Worm (Caenorhabditis elegans): ENCODE results near the gene vamp-7.

The vamp-7 gene

DNA sequence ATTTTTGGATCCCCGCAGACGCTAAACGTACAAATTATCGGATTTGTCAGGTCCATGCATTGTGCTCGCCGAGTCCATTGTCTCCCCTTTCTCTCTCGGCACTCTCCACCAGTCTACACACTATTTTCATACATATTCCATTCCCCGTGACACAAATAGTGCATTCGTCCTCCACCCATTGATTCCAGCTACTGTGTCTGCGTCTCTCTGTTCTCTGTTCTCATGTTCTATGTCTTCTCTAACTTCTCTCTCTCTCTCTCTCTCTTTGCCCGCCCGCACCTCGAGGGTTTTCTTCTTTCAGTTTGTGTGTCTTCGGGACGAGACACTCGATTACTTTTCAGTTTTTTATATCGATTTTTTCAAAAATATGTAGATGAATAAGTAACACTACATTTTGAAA lies 8.2 kb upstream of the vamp-7 start (continued):
- peak; percentile 80 for TF ChIP-seq mab-5 (tag; optimal IDR thresholded peaks at IDR 0.05)
- TF ChIP-seq lin-13 (GFP tag; optimal IDR thresholded peaks at IDR 0.05): peak; percentile 80
- TF ChIP-seq snpc-4 (tag; optimal IDR thresholded peaks at IDR 0.05): peak; percentile 51
- no peak for TF ChIP-seq nhr-11 (tag; optimal IDR thresholded peaks at IDR 0.05)
- no peak for TF ChIP-seq nhr-10 (tag; optimal IDR thresholded peaks at IDR 0.05)
- no peak for TF ChIP-seq Y55F3AM.14 (GFP tag; optimal IDR thresholded peaks at IDR 0.05)
- TF ChIP-seq unc-39 (tag; optimal IDR thresholded peaks at IDR 0.05): no peak
- TF ChIP-seq alr-1 (tag; optimal IDR thresholded peaks at IDR 0.05): no peak
- TF ChIP-seq ceh-82 (tag; optimal IDR thresholded peaks at IDR 0.05): no peak
- no peak for TF ChIP-seq nhr-12 (tag; optimal IDR thresholded peaks at IDR 0.05)
- peak; percentile 64 to 85 for TF ChIP-seq mdl-1 (tag; optimal IDR thresholded peaks at IDR 0.05)
- TF ChIP-seq sma-3 (GFP tag; optimal IDR thresholded peaks at IDR 0.05): peak; percentile 78
- TF ChIP-seq mbf-1 (tag; optimal IDR thresholded peaks at IDR 0.05): no peak
- TF ChIP-seq ceh-16 (tag; optimal IDR thresholded peaks at IDR 0.05): no peak
- no peak for TF ChIP-seq nhr-23 (tag; optimal IDR thresholded peaks at IDR 0.05)
- no peak for TF ChIP-seq nhr-237 (tag; optimal IDR thresholded peaks at IDR 0.05)
- TF ChIP-seq ztf-11 (tag; optimal IDR thresholded peaks at IDR 0.05): no peak
- TF ChIP-seq nhr-77 (tag; optimal IDR thresholded peaks at IDR 0.05): no peak
- TF ChIP-seq nhr-6 (tag; optimal IDR thresholded peaks at IDR 0.05): peak; percentile 45

DNA sequence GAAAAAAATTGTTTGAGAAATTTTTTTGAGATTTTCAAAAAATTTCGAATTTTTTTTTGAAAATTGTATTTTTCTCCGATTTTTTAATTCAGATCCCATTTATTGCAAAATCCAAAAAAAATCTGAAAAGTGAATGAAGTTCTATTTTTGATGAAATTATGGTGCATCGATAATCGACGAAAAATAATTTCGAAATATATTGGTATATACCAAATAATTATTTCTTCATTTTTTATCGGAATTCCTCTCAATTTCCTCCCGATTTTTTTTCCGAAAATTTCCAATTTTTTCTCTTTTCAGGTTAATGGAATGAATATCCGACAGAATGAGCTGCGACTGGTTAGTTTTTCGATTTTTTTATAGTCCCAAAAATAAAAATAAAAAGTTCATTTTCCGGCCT lies 7.0 kb upstream of the vamp-7 start, which contains the start of gene epg-9:
Gene epg-9, plus strand, starts transcription at position 301 of the 400 bp plus-strand sequence.
- no peak for TF ChIP-seq nhr-23 (tag; optimal IDR thresholded peaks at IDR 0.05)
- no peak for TF ChIP-seq zag-1 (tag; optimal IDR thresholded peaks at IDR 0.05)
- TF ChIP-seq F13H6.1 (tag; optimal IDR thresholded peaks at IDR 0.05): no peak
- TF ChIP-seq ztf-1 (GFP tag; conservative IDR thresholded peaks at IDR 0.05): no peak
- no peak for TF ChIP-seq unc-62 (GFP tag; optimal IDR thresholded peaks at IDR 0.05)
- TF ChIP-seq aly-2 (tag; optimal IDR thresholded peaks at IDR 0.05): no peak
- no peak for TF ChIP-seq skn-1 (tag; optimal IDR thresholded peaks at IDR 0.05)
- TF ChIP-seq nhr-21 (tag; optimal IDR thresholded peaks at IDR 0.05): no peak
- no peak for TF ChIP-seq sma-9 (GFP tag; optimal IDR thresholded peaks at IDR 0.05)
- no peak for TF ChIP-seq sma-9 (tag; optimal IDR thresholded peaks at IDR 0.05)
- TF ChIP-seq egl-27 (tag; optimal IDR thresholded peaks at IDR 0.05): no peak
- TF ChIP-seq lsy-2 (tag; optimal IDR thresholded peaks at IDR 0.05): no peak
- no peak for TF ChIP-seq sem-4 (tag; optimal IDR thresholded peaks at IDR 0.05)
- TF ChIP-seq ceh-16 (tag; optimal IDR thresholded peaks at IDR 0.05): no peak
- TF ChIP-seq elt-1 (tag; optimal IDR thresholded peaks at IDR 0.05): no peak
- no peak for TF ChIP-seq peb-1 (tag; optimal IDR thresholded peaks at IDR 0.05)
- TF ChIP-seq unc-39 (tag; optimal IDR thresholded peaks at IDR 0.05): no peak
- TF ChIP-seq mdl-1 (tag; optimal IDR thresholded peaks at IDR 0.05): no peak
- TF ChIP-seq ztf-4 (tag; optimal IDR thresholded peaks at IDR 0.05): no peak

DNA sequence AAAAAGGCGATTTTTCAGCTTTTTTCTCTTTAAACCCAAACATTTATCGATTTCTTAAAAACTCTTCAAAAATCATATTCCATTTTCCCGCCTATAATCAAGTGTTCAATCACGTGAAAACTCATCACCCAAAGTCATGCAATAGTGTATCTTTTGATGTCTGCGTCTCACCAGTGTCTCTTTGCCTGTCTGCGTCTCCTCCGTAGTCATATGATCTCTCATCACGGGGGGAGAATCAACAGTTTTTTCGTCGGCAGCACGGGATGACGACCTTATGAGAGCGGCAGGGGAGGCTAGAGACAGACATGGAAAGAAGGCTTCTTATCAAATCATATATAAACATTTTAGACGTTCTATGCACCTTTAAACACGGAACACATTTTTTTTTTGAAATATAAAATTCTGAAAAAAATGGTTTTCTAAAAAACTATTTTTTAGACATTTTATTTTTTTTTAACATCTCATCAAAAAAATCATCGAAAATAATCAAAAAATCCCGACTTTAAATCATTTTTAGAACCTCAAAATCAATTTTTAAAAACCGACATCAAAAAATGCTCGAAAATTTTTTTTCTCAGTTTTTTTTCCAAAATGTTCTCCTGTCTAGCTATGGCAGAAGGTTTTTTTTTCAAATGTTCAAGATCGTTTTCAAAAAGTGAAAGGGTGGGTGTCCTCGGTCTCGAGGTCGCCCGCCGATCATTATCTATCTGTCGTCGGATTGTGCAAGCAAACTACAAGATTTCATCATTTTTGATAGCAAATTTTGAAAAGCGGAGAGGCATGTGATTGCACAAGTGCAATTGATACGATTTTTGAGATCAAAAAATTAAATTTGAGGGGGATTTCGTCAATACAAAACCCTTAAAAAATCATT lies 5.6 kb upstream of the vamp-7 start:
- TF ChIP-seq ceh-82 (tag; optimal IDR thresholded peaks at IDR 0.05) (peak; percentile 29), nhr-237 (tag; optimal IDR thresholded peaks at IDR 0.05) (no peak), skn-1 (tag; optimal IDR thresholded peaks at IDR 0.05) (peak; percentile 62), unc-55 (GFP tag; optimal IDR thresholded peaks at IDR 0.05) (peak; percentile 79), sma-9 (GFP tag; optimal IDR thresholded peaks at IDR 0.05) (peak; percentile 99), sma-9 (tag; optimal IDR thresholded peaks at IDR 0.05) (no peak), ZK546.5 (tag; optimal IDR thresholded peaks at IDR 0.05) (no peak), sem-4 (tag; optimal IDR thresholded peaks at IDR 0.05) (peak; percentile 93), nhr-25 (tag; optimal IDR thresholded peaks at IDR 0.05) (peak; percentile 99), lin-13 (GFP tag; optimal IDR thresholded peaks at IDR 0.05) (peak; percentile 91), dmd-4 (tag; optimal IDR thresholded peaks at IDR 0.05) (no peak), Y55F3AM.14 (GFP tag; optimal IDR thresholded peaks at IDR 0.05) (peak; percentile 87), R02D3.7 (tag; optimal IDR thresholded peaks at IDR 0.05) (peak; percentile 29), nhr-21 (tag; optimal IDR thresholded peaks at IDR 0.05) (peak; percentile 99), ama-1 (optimal IDR thresholded peaks at IDR 0.05) (peak; percentile 90), aly-2 (tag; optimal IDR thresholded peaks at IDR 0.05) (no peak), ztf-11 (tag; optimal IDR thresholded peaks at IDR 0.05) (no peak), egl-27 (tag; optimal IDR thresholded peaks at IDR 0.05) (peak; percentile 96), gmeb-1 (tag; optimal IDR thresholded peaks at IDR 0.05) (peak; percentile 95), nhr-10 (tag; optimal IDR thresholded peaks at IDR 0.05) (peak; percentile 88), crh-2 (tag; optimal IDR thresholded peaks at IDR 0.05) (peak; percentile 98), ztf-4 (tag; optimal IDR thresholded peaks at IDR 0.05) (peak; percentile 98), alr-1 (tag; optimal IDR thresholded peaks at IDR 0.05) (no peak), nhr-129 (tag; optimal IDR thresholded peaks at IDR 0.05) (peak; percentile 99), nhr-77 (tag; optimal IDR thresholded peaks at IDR 0.05) (peak; percentile 37), ztf-1 (GFP tag; conservative IDR thresholded peaks at IDR 0.05) (no peak), nhr-11 (tag; optimal IDR thresholded peaks at IDR 0.05) (no peak), mbf-1 (tag; optimal IDR thresholded peaks at IDR 0.05) (no peak), sma-3 (GFP tag; optimal IDR thresholded peaks at IDR 0.05) (peak; percentile 99), mab-5 (tag; optimal IDR thresholded peaks at IDR 0.05) (peak; percentile 84), C34F6.9 (tag; optimal IDR thresholded peaks at IDR 0.05) (peak; percentile 99), blmp-1 (tag; optimal IDR thresholded peaks at IDR 0.05; ENCODE audit: insufficient read depth) (peak; percentile 83), nhr-23 (tag; optimal IDR thresholded peaks at IDR 0.05) (no peak), mdl-1 (tag; optimal IDR thresholded peaks at IDR 0.05) (peak; percentile 81 to 95), nhr-6 (tag; optimal IDR thresholded peaks at IDR 0.05) (peak; percentile 96), elt-1 (tag; optimal IDR thresholded peaks at IDR 0.05) (no peak), F13H6.1 (tag; optimal IDR thresholded peaks at IDR 0.05) (peak; percentile 95)
